Worm (Caenorhabditis elegans) whole organism, L2 larva: ENCODE results near the gene cest-26.

ENCODE experiments used
- gmeb-1 ChIP-seq: fragments of 150-350 bp; optimal IDR thresholded peaks from 2 replicates; lab custom pipeline; 2014; ENCODE audit warnings: missing biosample characterization, missing genetic modification characterization
- nhr-25 ChIP-seq: fragments of 150-350 bp; sonication (generic microtip); optimal IDR thresholded peaks from 3 replicates; lab custom pipeline; 2014; ENCODE audit warnings: missing biosample characterization, missing genetic modification characterization
- sem-4 ChIP-seq: fragments of 150-350 bp; optimal IDR thresholded peaks from 2 replicates; lab custom pipeline; 2014; ENCODE audit warnings: missing biosample characterization, missing genetic modification reagents, missing genetic modification characterization

DNA sequence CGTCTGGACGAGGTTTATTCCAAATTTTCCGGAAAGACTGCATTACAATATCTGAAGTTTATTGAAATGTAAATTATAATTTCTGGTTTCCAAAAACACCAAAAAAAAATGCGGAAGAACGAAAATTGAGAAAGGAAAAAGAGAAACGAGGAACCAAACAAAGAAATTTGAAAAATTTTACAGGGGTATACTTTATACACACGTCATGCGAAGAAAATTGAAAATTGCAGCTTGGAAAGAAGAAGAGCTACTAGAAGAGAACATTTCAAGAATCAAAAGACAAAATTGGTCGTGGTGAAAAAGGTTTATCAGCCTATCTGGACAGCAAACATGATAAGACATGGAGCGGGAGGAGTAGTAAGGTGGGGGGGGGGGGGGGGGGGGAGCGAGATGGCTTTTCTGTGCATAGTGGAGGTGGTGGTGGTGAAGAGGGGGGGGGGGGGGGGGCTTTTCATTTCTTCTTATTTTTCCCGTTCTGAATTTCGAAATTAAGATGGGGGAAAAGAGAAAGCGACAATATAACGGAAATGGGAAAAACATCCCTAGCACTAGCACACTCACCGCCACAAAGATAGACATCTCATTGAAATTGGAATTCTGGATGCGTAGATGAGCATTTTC, 54.0 kb downstream of the cest-26 start, which contains the start of gene lst-2:
- no peak for TF ChIP-seq sem-4 (tag; lab: Kevin White, UChicago)
- TF ChIP-seq gmeb-1 (tag; lab: Kevin White, UChicago), result no peak
- TF ChIP-seq nhr-25 (tag; lab: Kevin White, UChicago), result no peak
